Fruit fly (Drosophila melanogaster) whole organism, adult: Measurements from ENCODE around the gene CG1847.

Experiments
- CG11617 ChIP-seq: fragments of 200-800 bp; sonication (Bioruptor generic); optimal IDR thresholded peaks from 2 replicates; lab custom pipeline; 2017; ENCODE audit warnings: mild to moderate bottlenecking, missing biosample characterization, missing genetic modification reagents, missing genetic modification characterization
- CG12768 ChIP-seq: fragments of 200-800 bp; sonication (Bioruptor generic); optimal IDR thresholded peaks from 2 replicates; lab custom pipeline; 2017; ENCODE audit warnings: missing biosample characterization, missing genetic modification characterization, mild to moderate bottlenecking, moderate library complexity, missing genetic modification reagents
- CG14711 ChIP-seq: fragments of 200-800 bp; sonication (Bioruptor generic); optimal IDR thresholded peaks from 2 replicates; lab custom pipeline; 2018; ENCODE audit warnings: missing biosample characterization, mild to moderate bottlenecking, missing genetic modification characterization, moderate library complexity
- CG1620 ChIP-seq: fragments of 200-800 bp; sonication (Bioruptor generic); optimal IDR thresholded peaks from 2 replicates; lab custom pipeline; 2016; ENCODE audit warnings: missing biosample characterization, missing genetic modification characterization
- CG33017 ChIP-seq: fragments of 200-800 bp; sonication (Bioruptor generic); optimal IDR thresholded peaks from 2 replicates; lab custom pipeline; 2018; ENCODE audit warnings: missing biosample characterization, mild to moderate bottlenecking, missing genetic modification characterization, moderate library complexity
- CG7045 ChIP-seq: fragments of 200-800 bp; sonication (Bioruptor generic); optimal IDR thresholded peaks from 2 replicates; lab custom pipeline; 2017; ENCODE audit warnings: missing biosample characterization, mild to moderate bottlenecking, missing genetic modification characterization
- CG7101 ChIP-seq: fragments of 200-800 bp; sonication (Bioruptor generic); optimal IDR thresholded peaks from 2 replicates; lab custom pipeline; 2018; ENCODE audit warnings: missing biosample characterization, mild to moderate bottlenecking, missing genetic modification characterization, moderate library complexity
- bab1 ChIP-seq: fragments of 200-800 bp; sonication (Bioruptor generic); optimal IDR thresholded peaks from 3 replicates; lab custom pipeline; 2019; ENCODE audit warnings: missing biosample characterization, mild to moderate bottlenecking, missing genetic modification characterization, moderate library complexity
- cnc ChIP-seq, 2 experiments: fragments of >200 bp; optimal IDR thresholded peaks; 2 replicates each; lab custom pipeline; 2017
- pad ChIP-seq: fragments of 200-800 bp; sonication (Bioruptor generic); optimal IDR thresholded peaks from 3 replicates; lab custom pipeline; 2017; ENCODE audit warnings: missing biosample characterization, missing genetic modification characterization, mild to moderate bottlenecking, moderate library complexity, missing genetic modification reagents
- tj ChIP-seq: fragments of 200-800 bp; sonication (Bioruptor generic); optimal IDR thresholded peaks from 3 replicates; lab custom pipeline; 2017; ENCODE audit warnings: missing biosample characterization, mild to moderate bottlenecking, missing genetic modification characterization, moderate library complexity

CG1847 gene

dm6 chrX:11913581-11913980 is 44.6 kb downstream of the CG1847 start:
- TF ChIP-seq CG33017 (tag; lab: Kevin White, UChicago): no peak
- TF ChIP-seq cnc (optimal IDR thresholded peaks at IDR 0.05; lab: Kevin White, UChicago): no peak
- no peak for TF ChIP-seq CG14711 (tag; lab: Kevin White, UChicago)
- TF ChIP-seq CG1620: no peak
- TF ChIP-seq tj (GFP tag; lab: Kevin White, UChicago): no peak
- no peak for TF ChIP-seq bab1 (GFP tag; lab: Kevin White, UChicago)

- TF ChIP-seq tj (GFP tag; lab: Kevin White, UChicago) (peak; percentile 45), CG7101 (tag; lab: Kevin White, UChicago) (peak; percentile 59), CG14711 (tag; lab: Kevin White, UChicago) (peak; percentile 42), CG11617 (GFP tag; lab: Kevin White, UChicago) (peak; percentile 23), pad (GFP tag; lab: Kevin White, UChicago) (peak; percentile 33), CG33017 (tag; lab: Kevin White, UChicago) (peak; percentile 11), CG1620 (no peak), cnc (optimal IDR thresholded peaks at IDR 0.05; lab: Kevin White, UChicago) (no peak), CG7045 (GFP tag; lab: Kevin White, UChicago) (no peak), bab1 (GFP tag; lab: Kevin White, UChicago) (peak; percentile 35)
Observed at dm6 chrX:11915154-11915593, 46.2 kb downstream of the CG1847 start.

- TF ChIP-seq tj (GFP tag; lab: Kevin White, UChicago) (peak; percentile 58), CG12768 (no peak)
Observed at dm6 chrX:11917056-11917633, 48.2 kb downstream of the CG1847 start, which contains the start of gene pot. pot (minus strand) TSS chrX:11917260.
